Fruit fly (Drosophila melanogaster) whole organism, embryonic: ENCODE results near the gene HipHop.

Experiments
- Adf1 ChIP-seq: fragments of 200-800 bp; sonication (Bioruptor generic); IDR thresholded peaks from 2 replicates; pipeline ENCODE4 v1.3.6; 2022; ENCODE audit warnings: missing biosample characterization, missing genetic modification characterization
- CG13296 ChIP-seq: fragments of 200-800 bp; sonication (Bioruptor generic); optimal IDR thresholded peaks from 3 replicates; lab custom pipeline; 2018; ENCODE audit warnings: missing biosample characterization, mild to moderate bottlenecking, missing genetic modification characterization
- CG14710 ChIP-seq: fragments of 200-800 bp; sonication (Bioruptor generic); optimal IDR thresholded peaks from 3 replicates; lab custom pipeline; 2019; ENCODE audit warnings: missing biosample characterization, mild to moderate bottlenecking, missing genetic modification characterization, moderate library complexity
- CG15269 ChIP-seq: fragments of 200-800 bp; sonication (Bioruptor generic); optimal IDR thresholded peaks from 2 replicates; lab custom pipeline; 2018; ENCODE audit warnings: missing biosample characterization, mild to moderate bottlenecking, missing genetic modification characterization, moderate library complexity
- CG16779 ChIP-seq: fragments of 200-800 bp; sonication (Bioruptor generic); IDR thresholded peaks from 2 replicates; pipeline ENCODE4 v1.3.6; 2022; ENCODE audit warnings: missing biosample characterization, missing genetic modification characterization
- CG16815 ChIP-seq: fragments of 200-800 bp; sonication (Bioruptor generic); optimal IDR thresholded peaks from 3 replicates; lab custom pipeline; 2017; ENCODE audit warnings: missing biosample characterization, mild to moderate bottlenecking, missing genetic modification characterization
- CG3163 ChIP-seq: fragments of 200-800 bp; sonication (Bioruptor generic); optimal IDR thresholded peaks from 3 replicates; lab custom pipeline; 2016; ENCODE audit warnings: missing biosample characterization, missing genetic modification characterization
- CG32767 ChIP-seq: fragments of 200-800 bp; sonication (Bioruptor generic); IDR thresholded peaks from 2 replicates; pipeline ENCODE4 v1.3.6; 2022; ENCODE audit warnings: missing biosample characterization, missing genetic modification characterization
- CG42726 ChIP-seq: fragments of 200-800 bp; sonication (Bioruptor generic); IDR thresholded peaks from 2 replicates; pipeline ENCODE4 v1.3.6; 2022; ENCODE audit warnings: missing biosample characterization, missing genetic modification characterization; ENCODE audit not compliant: partially characterized antibody
- CG5953 ChIP-seq: fragments of 200-800 bp; sonication (Bioruptor generic); IDR thresholded peaks from 2 replicates; pipeline ENCODE4 v1.3.6; 2022; ENCODE audit warnings: missing biosample characterization, missing genetic modification characterization
- CG7963 ChIP-seq: fragments of 200-800 bp; sonication (Bioruptor generic); IDR thresholded peaks from 3 replicates; pipeline ENCODE4 v1.3.6; 2022; ENCODE audit warnings: missing biosample characterization, missing genetic modification characterization; ENCODE audit not compliant: partially characterized antibody
- D19A ChIP-seq: fragments of 200-800 bp; optimal IDR thresholded peaks from 3 replicates; lab custom pipeline; 2019; ENCODE audit warnings: missing biosample characterization, mild to moderate bottlenecking, missing genetic modification characterization, moderate library complexity
- Drgx ChIP-seq: fragments of 200-800 bp; sonication (Bioruptor generic); IDR thresholded peaks from 2 replicates; pipeline ENCODE4 v1.3.6; 2022; ENCODE audit warnings: missing biosample characterization, missing genetic modification characterization
- E2f1 ChIP-seq: fragments of 200-800 bp; sonication (Bioruptor generic); IDR thresholded peaks from 2 replicates; pipeline ENCODE4 v1.3.6; 2022; ENCODE audit warnings: missing biosample characterization, missing genetic modification characterization
- HLH4C ChIP-seq: fragments of 200-800 bp; sonication (Bioruptor generic); IDR thresholded peaks from 3 replicates; pipeline ENCODE4 v1.3.6; 2022; ENCODE audit warnings: missing biosample characterization, missing genetic modification characterization; ENCODE audit not compliant: partially characterized antibody
- Hr39 ChIP-seq: fragments of >200 bp; optimal IDR thresholded peaks from 2 replicates; lab custom pipeline; 2017
- Hsf ChIP-seq: fragments of 200-800 bp; sonication (Bioruptor generic); optimal IDR thresholded peaks from 3 replicates; lab custom pipeline; 2016; ENCODE audit warnings: missing biosample characterization, missing genetic modification characterization
- MESR4 ChIP-seq: fragments of 200-800 bp; sonication (Bioruptor generic); optimal IDR thresholded peaks from 2 replicates; lab custom pipeline; 2018; ENCODE audit warnings: missing biosample characterization, mild to moderate bottlenecking, missing genetic modification characterization, moderate library complexity
- MTF-1 ChIP-seq: fragments of 200-800 bp; sonication (Bioruptor generic); optimal IDR thresholded peaks from 2 replicates; lab custom pipeline; 2018; ENCODE audit warnings: missing biosample characterization, mild to moderate bottlenecking, missing genetic modification characterization, borderline replicate concordance
- Max ChIP-seq: fragments of 200-800 bp; sonication (Bioruptor generic); optimal IDR thresholded peaks from 2 replicates; lab custom pipeline; 2016; ENCODE audit warnings: missing biosample characterization, mild to moderate bottlenecking, missing genetic modification characterization
- NK7.1 ChIP-seq: fragments of 200-800 bp; sonication (Bioruptor generic); optimal IDR thresholded peaks from 3 replicates; lab custom pipeline; 2016; ENCODE audit warnings: missing biosample characterization, missing genetic modification characterization
- Neu2 ChIP-seq: fragments of 200-800 bp; sonication (Bioruptor generic); optimal IDR thresholded peaks from 3 replicates; lab custom pipeline; 2016; ENCODE audit warnings: missing biosample characterization, missing genetic modification characterization, borderline replicate concordance
- Pdp1 ChIP-seq, 2 experiments: fragments of 200-800 bp; sonication (Bioruptor generic); optimal IDR thresholded peaks; 3 replicates each; lab custom pipeline; 2016; ENCODE audit warnings: missing biosample characterization in 2 of 2, missing genetic modification characterization in 2 of 2, mild to moderate bottlenecking in 1 of 2, moderate library complexity in 1 of 2
- Poxn ChIP-seq: fragments of 200-800 bp; sonication (Bioruptor generic); IDR thresholded peaks from 2 replicates; pipeline ENCODE4 v1.3.6; 2022; ENCODE audit warnings: missing biosample characterization, missing genetic modification characterization
- Ptx1 ChIP-seq: fragments of 200-800 bp; sonication (Bioruptor generic); IDR thresholded peaks from 2 replicates; pipeline ENCODE4 v1.3.6; 2022; ENCODE audit warnings: missing biosample characterization, missing genetic modification characterization
- Sox102F ChIP-seq: fragments of 200-800 bp; sonication (Bioruptor generic); optimal IDR thresholded peaks from 2 replicates; lab custom pipeline; 2018; ENCODE audit warnings: missing biosample characterization, mild to moderate bottlenecking, missing genetic modification characterization, moderate library complexity
- Xbp1 ChIP-seq: fragments of 200-800 bp; sonication (Bioruptor generic); optimal IDR thresholded peaks from 3 replicates; lab custom pipeline; 2016; ENCODE audit warnings: missing biosample characterization, mild to moderate bottlenecking, missing genetic modification characterization
- ase ChIP-seq: fragments of 200-800 bp; sonication (Bioruptor generic); IDR thresholded peaks from 3 replicates; pipeline ENCODE4 v1.3.6; 2022; ENCODE audit warnings: missing biosample characterization, missing genetic modification characterization
- bigmax ChIP-seq: fragments of 200-800 bp; sonication (Bioruptor generic); optimal IDR thresholded peaks from 2 replicates; lab custom pipeline; 2018; ENCODE audit warnings: missing biosample characterization, mild to moderate bottlenecking, missing genetic modification characterization
- btn ChIP-seq: fragments of 200-800 bp; sonication (Bioruptor generic); optimal IDR thresholded peaks from 2 replicates; lab custom pipeline; 2016; ENCODE audit warnings: missing biosample characterization, missing genetic modification characterization
- chn ChIP-seq: fragments of 200-800 bp; sonication (Bioruptor generic); optimal IDR thresholded peaks from 2 replicates; lab custom pipeline; 2016; ENCODE audit warnings: missing biosample characterization, missing genetic modification characterization
- ci ChIP-seq: fragments of 200-800 bp; sonication (Bioruptor generic); IDR thresholded peaks from 3 replicates; pipeline ENCODE4 v1.3.6; 2022; ENCODE audit warnings: missing biosample characterization, missing genetic modification characterization
- crol ChIP-seq: fragments of 200-800 bp; sonication (Bioruptor generic); IDR thresholded peaks from 2 replicates; pipeline ENCODE4 v1.3.6; 2022; ENCODE audit warnings: missing biosample characterization, missing genetic modification characterization
- ftz-f1 ChIP-seq: fragments of 200-800 bp; sonication (Bioruptor generic); optimal IDR thresholded peaks from 2 replicates; lab custom pipeline; 2016; ENCODE audit warnings: missing biosample characterization, missing genetic modification characterization
- gfzf ChIP-seq: fragments of 200-800 bp; sonication (Bioruptor generic); optimal IDR thresholded peaks from 2 replicates; lab custom pipeline; 2016; ENCODE audit warnings: missing biosample characterization, mild to moderate bottlenecking, missing genetic modification characterization, moderate library complexity
- hkb ChIP-seq, 2 experiments: fragments of 200-800 bp in 1 of 2; fragments of >200 bp in 1 of 2; sonication (Bioruptor generic) in 1 of 2; IDR thresholded peaks in 1 of 2; optimal IDR thresholded peaks in 1 of 2; 2 replicates each; pipeline versions ENCODE4 v1.3.6 to Lab custom; 2017 to 2022; ENCODE audit warnings: missing biosample characterization in 1 of 2, missing genetic modification characterization in 1 of 2
- jigr1 ChIP-seq: fragments of 200-800 bp; sonication (Bioruptor generic); IDR thresholded peaks from 3 replicates; pipeline ENCODE4 v1.3.6; 2022; ENCODE audit warnings: missing biosample characterization, missing genetic modification characterization
- lov ChIP-seq, 2 experiments: fragments of 200-800 bp in 1 of 2; fragments of >200 bp in 1 of 2; sonication (Bioruptor generic) in 1 of 2; IDR thresholded peaks in 1 of 2; optimal IDR thresholded peaks in 1 of 2; 2 replicates in 1 of 2; 3 replicates in 1 of 2; pipeline versions ENCODE4 v1.3.6 to Lab custom; 2017 to 2022; ENCODE audit warnings: missing biosample characterization in 1 of 2, missing genetic modification characterization in 1 of 2
- mld ChIP-seq: fragments of 200-800 bp; sonication (Bioruptor generic); IDR thresholded peaks from 3 replicates; pipeline ENCODE4 v1.3.6; 2022; ENCODE audit warnings: missing biosample characterization, missing genetic modification characterization; ENCODE audit not compliant: partially characterized antibody
- nmo ChIP-seq: fragments of 200-800 bp; sonication (Bioruptor generic); optimal IDR thresholded peaks from 2 replicates; lab custom pipeline; 2018; ENCODE audit warnings: missing biosample characterization, mild to moderate bottlenecking, missing genetic modification characterization, moderate library complexity
- row ChIP-seq: fragments of 200-800 bp; sonication (Bioruptor generic); IDR thresholded peaks from 3 replicates; pipeline ENCODE4 v1.3.6; 2022; ENCODE audit warnings: missing biosample characterization, missing genetic modification characterization
- sd ChIP-seq: fragments of 200-800 bp; sonication (Bioruptor generic); optimal IDR thresholded peaks from 3 replicates; lab custom pipeline; 2018; ENCODE audit warnings: missing biosample characterization, mild to moderate bottlenecking, missing genetic modification characterization, moderate library complexity
- slbo ChIP-seq: fragments of 200-800 bp; sonication (Bioruptor generic); IDR thresholded peaks from 2 replicates; pipeline ENCODE4 v1.3.6; 2022; ENCODE audit warnings: missing biosample characterization, missing genetic modification characterization
- sug ChIP-seq: fragments of 200-800 bp; optimal IDR thresholded peaks from 2 replicates; lab custom pipeline; 2019; ENCODE audit warnings: missing biosample characterization, mild to moderate bottlenecking, missing genetic modification characterization, moderate library complexity
- vvl ChIP-seq: fragments of 200-800 bp; sonication (Bioruptor generic); IDR thresholded peaks from 2 replicates; pipeline ENCODE4 v1.3.6; 2022; ENCODE audit warnings: missing biosample characterization, missing genetic modification characterization
- zen2 ChIP-seq: fragments of 200-800 bp; sonication (Bioruptor generic); IDR thresholded peaks from 3 replicates; pipeline ENCODE4 v1.3.6; 2022; ENCODE audit warnings: missing biosample characterization, missing genetic modification characterization; ENCODE audit not compliant: partially characterized antibody

The HipHop gene

DNA sequence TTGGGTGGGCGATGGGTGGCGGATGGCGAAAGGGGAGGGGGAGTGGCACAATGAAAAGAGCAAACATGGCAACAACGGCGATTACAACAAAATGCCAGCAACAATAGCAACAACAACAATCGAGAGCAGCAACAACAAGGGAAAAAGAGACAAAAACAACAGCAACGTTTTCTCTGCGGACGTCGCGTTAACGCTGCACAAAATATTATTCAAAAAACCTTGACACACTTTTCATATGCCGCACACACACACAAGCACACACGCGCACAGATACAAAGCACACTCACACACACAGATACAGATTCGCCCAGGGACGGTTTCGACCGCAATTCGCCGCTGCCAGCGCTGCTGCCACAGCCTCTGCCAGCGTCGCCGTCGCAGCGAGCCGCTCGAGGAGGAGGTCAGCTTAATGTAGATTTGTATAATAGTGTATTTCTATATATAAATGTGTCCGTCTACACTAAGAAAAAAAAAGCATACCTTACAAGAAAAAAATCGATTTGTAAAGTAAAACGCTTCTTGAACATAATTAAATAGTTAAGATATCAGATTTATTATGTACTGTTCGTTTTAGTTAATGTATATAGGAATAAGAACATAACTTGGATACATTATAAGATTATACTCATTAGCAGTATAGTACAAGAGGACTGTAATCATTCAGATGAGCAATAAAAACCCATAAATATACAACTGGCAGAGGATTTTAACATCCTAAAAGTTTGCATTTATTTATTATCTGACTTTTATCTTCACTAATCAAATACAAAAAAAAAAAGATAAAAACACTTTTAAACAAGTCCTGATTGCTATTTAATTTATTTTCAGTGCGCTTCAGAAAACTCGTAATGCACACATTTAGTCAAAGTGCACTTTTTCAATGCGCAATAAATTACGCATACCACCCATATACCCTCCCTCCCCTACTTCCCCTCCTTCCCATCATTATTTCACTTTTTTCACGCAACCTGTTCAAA is 39.0 kb upstream of the HipHop start (continued):
- peak; percentile 87 for TF ChIP-seq crol
- TF ChIP-seq chn (GFP tag; lab: Kevin White, UChicago), result no peak
- peak; percentile 31 for TF ChIP-seq Hsf
- no peak for TF ChIP-seq btn
- TF ChIP-seq Max (GFP tag; lab: Kevin White, UChicago), result no peak
- TF ChIP-seq CG16779 (GFP tag; lab: Robert Waterston, UW), result no peak
- no peak for TF ChIP-seq CG3163
- TF ChIP-seq D19A, result no peak
- TF ChIP-seq zen2 (GFP tag; lab: Robert Waterston, UW), result no peak
- TF ChIP-seq gfzf (GFP tag; lab: Kevin White, UChicago), result no peak
- TF ChIP-seq MTF-1 (GFP tag; lab: Kevin White, UChicago), result no peak
- TF ChIP-seq Drgx (GFP tag; lab: Robert Waterston, UW), result peak; percentile 7; the same call in 1 of the 2 replicates
- TF ChIP-seq nmo, result peak; percentile 74
- TF ChIP-seq NK7.1 (GFP tag; lab: Kevin White, UChicago), result peak; percentile 1
- no peak for TF ChIP-seq mld
- TF ChIP-seq sd (tag; lab: Kevin White, UChicago), result no peak
- TF ChIP-seq Pdp1 (GFP tag; optimal IDR thresholded peaks at IDR 0.05; lab: Kevin White, UChicago), result peak; percentile 28 to 53
- no peak for TF ChIP-seq CG16815
- peak; percentile 44; the same call in 1 of the 2 replicates for TF ChIP-seq CG32767 (GFP tag; lab: Robert Waterston, UW)
- TF ChIP-seq Sox102F (GFP tag; lab: Kevin White, UChicago), result peak; percentile 87
- TF ChIP-seq Poxn, result no peak
- peak; percentile 53 for TF ChIP-seq E2f1
- no peak for TF ChIP-seq CG14710 (tag; lab: Kevin White, UChicago)
- no peak for TF ChIP-seq CG42726 (GFP tag; lab: Robert Waterston, UW)
- TF ChIP-seq, all 482 proteins: peak for 182

DNA sequence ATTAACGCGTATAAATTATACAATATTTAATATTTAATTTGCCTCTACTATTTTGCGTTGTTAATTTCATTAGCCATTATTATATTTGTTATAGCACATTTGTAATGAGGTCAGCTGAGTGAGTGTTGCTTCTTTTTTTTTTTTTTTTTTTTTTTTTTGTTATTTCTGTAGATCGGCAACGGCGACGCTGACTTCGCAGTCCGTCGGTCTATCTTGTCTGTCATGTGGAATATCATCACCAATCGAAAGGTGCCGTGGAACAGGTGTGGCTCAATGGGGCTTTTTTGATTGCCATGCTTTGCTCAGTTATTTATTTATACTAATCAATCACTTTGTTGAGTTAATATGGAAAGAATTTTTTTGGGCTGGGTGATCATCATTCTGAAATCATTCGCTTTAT is 38.3 kb upstream of the HipHop start:
- TF ChIP-seq CG15269 (tag; lab: Kevin White, UChicago) (no peak), jigr1 (GFP tag; lab: Robert Waterston, UW) (no peak), Adf1 (peak; percentile 72), Xbp1 (GFP tag; lab: Kevin White, UChicago) (no peak), ftz-f1 (GFP tag; lab: Kevin White, UChicago) (peak; percentile 56), HLH4C (GFP tag; lab: Robert Waterston, UW) (no peak)

DNA sequence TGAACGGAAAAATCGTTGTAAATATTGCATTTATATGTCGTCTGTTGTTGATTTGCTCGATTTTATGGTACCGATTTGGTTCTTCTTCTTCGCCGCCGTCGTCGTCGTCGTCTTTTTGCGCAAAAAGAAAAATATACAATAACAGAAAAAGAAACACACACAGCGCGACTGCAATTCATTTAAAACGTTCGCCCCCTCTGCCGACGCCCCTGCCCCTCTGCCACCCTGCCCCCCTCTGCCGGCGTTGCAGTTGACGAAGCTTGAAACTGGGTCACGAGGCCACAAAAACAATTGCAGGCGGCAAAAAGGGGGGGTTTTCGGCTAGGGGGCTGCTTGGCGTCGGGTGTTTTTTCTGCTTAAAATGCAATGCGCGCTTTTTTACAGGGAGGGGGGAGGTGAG is 37.4 kb upstream of the HipHop start:
- TF ChIP-seq NK7.1 (GFP tag; lab: Kevin White, UChicago), result no peak
- peak; percentile 75; the same call in 2 of the 3 replicates for TF ChIP-seq ci
- 0 out of 2 replicates have a peak, but pooled peaks have one; percentile 19 for TF ChIP-seq slbo
- no peak for TF ChIP-seq hkb (optimal IDR thresholded peaks at IDR 0.05; lab: Kevin White, UChicago)
- TF ChIP-seq hkb (GFP tag; IDR thresholded peaks at IDR 0.05; lab: Robert Waterston, UW), result no peak
- TF ChIP-seq CG7963 (GFP tag; lab: Robert Waterston, UW), result no peak
- peak; percentile 12 for TF ChIP-seq Hr39 (lab: Kevin White, UChicago)
- TF ChIP-seq row (GFP tag; lab: Robert Waterston, UW), result 0 out of 3 replicates have a peak, but pooled peaks have one; percentile 12
- TF ChIP-seq CG13296, result no peak
- no peak for TF ChIP-seq Neu2 (GFP tag; lab: Kevin White, UChicago)
- 0 out of 2 replicates have a peak, but pooled peaks have one; percentile 5 for TF ChIP-seq Ptx1 (GFP tag; lab: Robert Waterston, UW)
- no peak for TF ChIP-seq lov (optimal IDR thresholded peaks at IDR 0.05; lab: Kevin White, UChicago)
- TF ChIP-seq lov (GFP tag; IDR thresholded peaks at IDR 0.05; lab: Robert Waterston, UW), result 0 out of 3 replicates have a peak, but pooled peaks have one; percentile 49
- no peak for TF ChIP-seq ase (GFP tag; lab: Robert Waterston, UW)
- TF ChIP-seq sug (tag; lab: Kevin White, UChicago), result peak; percentile 41
- no peak for TF ChIP-seq MESR4 (GFP tag; lab: Kevin White, UChicago)
- no peak for TF ChIP-seq CG5953 (GFP tag; lab: Robert Waterston, UW)
- TF ChIP-seq vvl (GFP tag; lab: Robert Waterston, UW), result peak; percentile 63
- TF ChIP-seq bigmax (GFP tag; lab: Kevin White, UChicago), result no peak
